Worm (Caenorhabditis elegans): Measurements from ENCODE around the gene Y56A3A.16.
A peak's percentile ranks its signal among the peaks of the same experiment; 100 is the strongest.

Y56A3A.16 gene

DNA sequence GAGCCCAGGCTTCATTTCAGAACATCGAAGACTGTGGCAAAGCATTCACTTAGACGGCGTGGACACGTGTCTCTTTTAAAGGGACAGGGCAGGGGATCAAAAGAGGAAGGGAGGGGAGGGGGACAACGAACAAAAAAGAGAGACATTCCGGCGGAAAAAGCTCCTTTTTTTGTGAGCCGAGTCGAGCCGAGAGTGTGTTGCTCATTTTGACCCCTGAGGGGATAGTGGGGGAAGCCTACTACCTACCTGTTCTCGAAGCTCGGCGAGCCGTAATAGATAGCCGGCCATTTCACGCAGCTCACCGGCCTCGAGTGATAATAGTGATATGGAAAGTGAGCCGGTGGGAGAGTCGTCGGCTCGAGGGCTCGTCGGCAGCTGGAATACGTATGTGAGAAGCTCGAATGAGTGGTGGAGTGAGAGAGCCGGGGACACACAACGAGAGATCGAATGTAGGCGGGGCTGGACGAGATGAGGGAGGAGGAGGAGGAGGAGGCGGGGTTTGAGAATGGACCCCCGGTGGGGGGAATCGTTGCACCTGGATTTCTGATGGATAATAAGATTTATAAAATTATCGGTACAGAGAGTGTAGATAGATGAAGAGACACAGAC, 22.7 kb upstream of the Y56A3A.16 start:
- TF ChIP-seq M03D4.4 (tag; optimal IDR thresholded peaks at IDR 0.05), result peak; percentile 41
- no peak for TF ChIP-seq elt-1 (tag; optimal IDR thresholded peaks at IDR 0.05; ENCODE audit: borderline replicate concordance, insufficient read depth)
- peak; percentile 50 for TF ChIP-seq drap-1 (GFP tag; optimal IDR thresholded peaks at IDR 0.05)
- peak; percentile 62 for TF ChIP-seq unc-120 (tag; optimal IDR thresholded peaks at IDR 0.05; ENCODE audit: poor library complexity, severe bottlenecking)

DNA sequence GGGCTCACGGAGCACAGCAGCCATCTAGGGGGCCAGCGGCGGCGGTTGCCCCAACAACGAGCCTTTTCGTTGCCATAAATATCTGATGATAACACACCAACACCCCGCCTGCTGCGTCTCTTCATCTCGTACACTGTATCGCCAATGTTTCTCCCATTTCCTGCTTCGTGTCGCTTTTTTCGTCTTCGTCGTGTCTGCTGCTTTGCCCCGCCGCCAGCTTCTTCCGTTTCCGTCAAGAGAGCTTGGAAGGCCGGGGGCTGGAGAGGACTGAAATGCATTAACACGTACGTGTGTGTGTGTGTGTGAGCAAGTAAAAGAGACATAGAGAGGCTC, 21.8 kb upstream of the Y56A3A.16 start:
- peak; percentile 22 for TF ChIP-seq drap-1 (GFP tag; optimal IDR thresholded peaks at IDR 0.05)
- TF ChIP-seq snpc-4 (tag; optimal IDR thresholded peaks at IDR 0.05), result no peak
- no peak for TF ChIP-seq nhr-76 (tag; optimal IDR thresholded peaks at IDR 0.05)
- TF ChIP-seq lin-13 (tag; optimal IDR thresholded peaks at IDR 0.05), result no peak
- no peak for TF ChIP-seq nhr-28 (tag; optimal IDR thresholded peaks at IDR 0.05)
- TF ChIP-seq mls-2 (tag; optimal IDR thresholded peaks at IDR 0.05), result no peak
- no peak for TF ChIP-seq lsy-2 (tag; optimal IDR thresholded peaks at IDR 0.05)
- no peak for TF ChIP-seq ham-2 (GFP tag; optimal IDR thresholded peaks at IDR 0.05)
- no peak for TF ChIP-seq tbx-8 (GFP tag; optimal IDR thresholded peaks at IDR 0.05)
- no peak for TF ChIP-seq ceh-39 (tag; optimal IDR thresholded peaks at IDR 0.05)
- TF ChIP-seq lin-32 (GFP tag; optimal IDR thresholded peaks at IDR 0.05), result peak; percentile 6
- TF ChIP-seq nhr-12 (tag; optimal IDR thresholded peaks at IDR 0.05), result no peak
- TF ChIP-seq unc-120 (tag; optimal IDR thresholded peaks at IDR 0.05; ENCODE audit: poor library complexity, severe bottlenecking), result peak; percentile 74
- TF ChIP-seq M03D4.4 (tag; optimal IDR thresholded peaks at IDR 0.05), result peak; percentile 54
- TF ChIP-seq ces-1 (GFP tag; optimal IDR thresholded peaks at IDR 0.05), result peak; percentile 24
- TF ChIP-seq sptf-1 (tag; optimal IDR thresholded peaks at IDR 0.05), result no peak
- no peak for TF ChIP-seq sem-2 (GFP tag; optimal IDR thresholded peaks at IDR 0.05)
- peak; percentile 84 for TF ChIP-seq ceh-83 (GFP tag; optimal IDR thresholded peaks at IDR 0.05)
- no peak for TF ChIP-seq cnd-1 (tag; optimal IDR thresholded peaks at IDR 0.05)

DNA sequence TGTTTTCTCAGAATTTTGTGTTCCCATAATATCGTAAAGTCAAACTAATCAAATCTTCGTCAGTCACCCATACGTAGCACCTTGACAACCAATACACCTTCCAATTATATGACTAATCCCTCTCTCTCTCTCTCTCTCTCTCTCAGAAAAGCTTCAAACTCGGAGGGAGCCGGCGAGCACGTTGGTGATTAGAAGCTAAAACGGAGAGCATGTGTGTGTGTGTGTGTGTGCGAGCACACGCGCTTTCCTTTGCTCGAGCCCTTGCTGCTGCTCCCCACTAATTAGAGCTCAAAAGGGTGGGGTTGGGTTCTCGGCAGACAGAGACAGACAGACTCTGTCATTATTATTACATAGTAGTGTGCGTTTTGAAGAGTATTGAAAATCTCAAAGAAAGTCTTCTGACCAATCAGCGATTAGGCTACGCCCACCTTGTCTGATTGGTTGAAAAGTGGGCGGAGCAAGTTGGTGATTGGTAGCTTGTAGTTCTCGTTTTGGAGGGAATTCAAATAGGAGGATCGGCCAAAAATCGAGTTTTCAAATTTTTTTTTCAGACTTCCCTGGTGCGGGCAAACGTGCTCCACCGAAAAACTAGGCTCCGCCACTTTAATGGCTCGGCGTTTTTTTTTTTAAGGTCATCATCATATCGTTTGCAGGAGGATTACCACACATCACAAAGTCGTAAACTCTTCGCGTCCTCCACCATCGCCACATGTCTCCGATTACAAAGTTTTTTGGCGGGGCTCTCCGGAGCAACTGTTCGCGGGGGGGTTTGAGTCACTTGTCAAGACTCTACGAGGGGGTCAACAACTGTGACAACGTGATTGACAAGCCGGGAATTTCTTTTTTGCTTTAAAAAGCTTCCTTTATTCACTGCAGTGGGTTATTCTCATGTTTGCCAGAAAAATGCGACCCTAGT, 21.2 kb upstream of the Y56A3A.16 start:
- no peak for TF ChIP-seq sem-2 (GFP tag; optimal IDR thresholded peaks at IDR 0.05)
- no peak for TF ChIP-seq drap-1 (GFP tag; optimal IDR thresholded peaks at IDR 0.05)
- no peak for TF ChIP-seq nhr-237 (tag; optimal IDR thresholded peaks at IDR 0.05)
- TF ChIP-seq zip-8 (tag; optimal IDR thresholded peaks at IDR 0.05), result no peak
- TF ChIP-seq unc-62 (GFP tag; optimal IDR thresholded peaks at IDR 0.05), result peak; percentile 85
- TF ChIP-seq mls-2 (tag; optimal IDR thresholded peaks at IDR 0.05), result no peak
- no peak for TF ChIP-seq M03D4.4 (tag; optimal IDR thresholded peaks at IDR 0.05)
- TF ChIP-seq ham-2 (GFP tag; optimal IDR thresholded peaks at IDR 0.05), result no peak
- TF ChIP-seq ces-1 (GFP tag; optimal IDR thresholded peaks at IDR 0.05), result peak; percentile 14
- TF ChIP-seq ceh-43 (GFP tag; optimal IDR thresholded peaks at IDR 0.05), result no peak
- no peak for TF ChIP-seq blmp-1 (tag; optimal IDR thresholded peaks at IDR 0.05)
- no peak for TF ChIP-seq mep-1 (tag; optimal IDR thresholded peaks at IDR 0.05)
- TF ChIP-seq lin-13 (tag; optimal IDR thresholded peaks at IDR 0.05), result no peak
- no peak for TF ChIP-seq sptf-1 (tag; optimal IDR thresholded peaks at IDR 0.05)
- TF ChIP-seq nhr-2 (tag; optimal IDR thresholded peaks at IDR 0.05), result no peak
- TF ChIP-seq bed-3 (GFP tag; optimal IDR thresholded peaks at IDR 0.05), result no peak
- TF ChIP-seq unc-120 (tag; optimal IDR thresholded peaks at IDR 0.05; ENCODE audit: poor library complexity, severe bottlenecking), result no peak
- TF ChIP-seq mab-5 (tag; optimal IDR thresholded peaks at IDR 0.05), result no peak
- peak; percentile 99 for TF ChIP-seq hlh-1 (tag; optimal IDR thresholded peaks at IDR 0.05)

DNA sequence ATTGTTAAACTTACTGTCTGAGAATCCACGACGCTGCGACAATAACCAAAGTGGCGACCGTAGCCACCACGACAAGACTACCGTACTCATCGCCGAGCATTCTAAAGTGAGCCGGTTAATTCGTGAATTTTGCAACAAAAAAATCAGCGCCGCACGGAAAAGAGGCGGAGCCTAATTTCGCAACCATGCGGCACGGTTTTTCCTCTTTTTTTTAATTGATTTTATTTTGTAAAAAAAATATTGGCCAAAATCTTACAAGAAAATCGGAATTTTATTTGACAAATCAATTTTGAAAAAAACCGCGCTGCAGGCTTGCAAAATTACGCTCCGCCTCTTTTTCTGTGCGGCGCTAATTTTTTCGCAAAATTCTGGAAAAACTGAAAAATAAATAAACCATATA, 19.4 kb upstream of the Y56A3A.16 start, which contains the start of gene dolk-1:
Gene dolk-1, minus strand, starts transcription at position 101 of the 400 bp plus-strand sequence.
- TF ChIP-seq ceh-83 (GFP tag; optimal IDR thresholded peaks at IDR 0.05), result no peak
- TF ChIP-seq ceh-43 (GFP tag; optimal IDR thresholded peaks at IDR 0.05), result no peak
- TF ChIP-seq hlh-1 (tag; optimal IDR thresholded peaks at IDR 0.05), result no peak
- no peak for TF ChIP-seq lsy-2 (tag; optimal IDR thresholded peaks at IDR 0.05)
- TF ChIP-seq ces-1 (GFP tag; optimal IDR thresholded peaks at IDR 0.05), result no peak
- no peak for TF ChIP-seq unc-62 (GFP tag; optimal IDR thresholded peaks at IDR 0.05)
- no peak for TF ChIP-seq lin-32 (GFP tag; optimal IDR thresholded peaks at IDR 0.05)
- TF ChIP-seq ham-2 (GFP tag; optimal IDR thresholded peaks at IDR 0.05), result no peak
- TF ChIP-seq nhr-12 (tag; optimal IDR thresholded peaks at IDR 0.05), result no peak
- TF ChIP-seq flh-1 (GFP tag; optimal IDR thresholded peaks at IDR 0.05), result no peak
- no peak for TF ChIP-seq elt-1 (tag; optimal IDR thresholded peaks at IDR 0.05; ENCODE audit: borderline replicate concordance, insufficient read depth)
- TF ChIP-seq drap-1 (GFP tag; optimal IDR thresholded peaks at IDR 0.05), result no peak
- TF ChIP-seq blmp-1 (tag; optimal IDR thresholded peaks at IDR 0.05), result no peak

All from whole organism, mixed stage, embryonic.